Fruit fly (Drosophila melanogaster) whole organism: Measurements from ENCODE around the gene VhaM9.7-b.

ENCODE experiments used
- CG8478 ChIP-seq: fragments of >200 bp; optimal IDR thresholded peaks from 2 replicates; lab custom pipeline; 2018; ENCODE audit warnings: inconsistent platforms
- pan ChIP-seq: fragments of >200 bp; optimal IDR thresholded peaks from 2 replicates; lab custom pipeline; 2017
- psq ChIP-seq: fragments of >200 bp; optimal IDR thresholded peaks from 2 replicates; lab custom pipeline; 2017

- TF ChIP-seq psq (lab: Kevin White, UChicago): no peak
- no peak for TF ChIP-seq pan (lab: Kevin White, UChicago)
- TF ChIP-seq CG8478: no peak
Measured at dm6 chr3L:21562081-21562480, 22.4 kb downstream of the VhaM9.7-b start, which contains the start of gene CapaR.
